Fruit fly (Drosophila melanogaster) whole organism, embryonic: ENCODE data around the gene CG13658.

ENCODE experiments used
- ATbp ChIP-seq: fragments of 200-800 bp; sonication (Bioruptor generic); optimal IDR thresholded peaks from 2 replicates; lab custom pipeline; 2017; ENCODE audit warnings: missing biosample characterization, mild to moderate bottlenecking, missing genetic modification characterization, missing genetic modification reagents
- Antp ChIP-seq: fragments of 200-800 bp; sonication (Bioruptor generic); optimal IDR thresholded peaks from 3 replicates; lab custom pipeline; 2016; ENCODE audit warnings: missing biosample characterization, missing genetic modification characterization
- Asciz ChIP-seq: fragments of 200-800 bp; sonication (Bioruptor generic); optimal IDR thresholded peaks from 2 replicates; lab custom pipeline; 2017; ENCODE audit warnings: missing biosample characterization, mild to moderate bottlenecking, missing genetic modification characterization, missing genetic modification reagents
- CG11398 ChIP-seq: fragments of 200-800 bp; sonication (Bioruptor generic); optimal IDR thresholded peaks from 2 replicates; lab custom pipeline; 2016; ENCODE audit warnings: missing biosample characterization, missing genetic modification characterization
- CG11504 ChIP-seq: fragments of 200-800 bp; sonication (Bioruptor generic); optimal IDR thresholded peaks from 3 replicates; lab custom pipeline; 2019; ENCODE audit warnings: missing biosample characterization, mild to moderate bottlenecking, missing genetic modification characterization, moderate library complexity
- CG12769 ChIP-seq: fragments of 200-800 bp; sonication (Bioruptor generic); optimal IDR thresholded peaks from 2 replicates; lab custom pipeline; 2019; ENCODE audit warnings: missing biosample characterization, mild to moderate bottlenecking, missing genetic modification characterization, moderate library complexity
- CG13296 ChIP-seq: fragments of 200-800 bp; sonication (Bioruptor generic); optimal IDR thresholded peaks from 3 replicates; lab custom pipeline; 2018; ENCODE audit warnings: missing biosample characterization, mild to moderate bottlenecking, missing genetic modification characterization
- CG14667 ChIP-seq: fragments of 200-800 bp; sonication (Bioruptor generic); IDR thresholded peaks from 2 replicates; pipeline ENCODE4 v1.3.6; 2022; ENCODE audit warnings: missing biosample characterization, missing genetic modification characterization
- CG15011 ChIP-seq: fragments of 200-800 bp; sonication (Bioruptor generic); optimal IDR thresholded peaks from 3 replicates; lab custom pipeline; 2018; ENCODE audit warnings: missing biosample characterization, mild to moderate bottlenecking, missing genetic modification characterization
- CG15269 ChIP-seq: fragments of 200-800 bp; sonication (Bioruptor generic); optimal IDR thresholded peaks from 2 replicates; lab custom pipeline; 2018; ENCODE audit warnings: missing biosample characterization, mild to moderate bottlenecking, missing genetic modification characterization, moderate library complexity
- CG16863 ChIP-seq: fragments of 200-800 bp; sonication (Bioruptor generic); optimal IDR thresholded peaks from 3 replicates; lab custom pipeline; 2016; ENCODE audit warnings: missing biosample characterization, missing genetic modification characterization
- CG1792 ChIP-seq: fragments of 200-800 bp; sonication (Bioruptor generic); optimal IDR thresholded peaks from 2 replicates; lab custom pipeline; 2016; ENCODE audit warnings: missing biosample characterization, missing genetic modification characterization
- CG18599 ChIP-seq: fragments of 200-800 bp; sonication (Bioruptor generic); optimal IDR thresholded peaks from 3 replicates; lab custom pipeline; 2017; ENCODE audit warnings: missing biosample characterization, missing genetic modification characterization, mild to moderate bottlenecking, moderate library complexity, missing genetic modification reagents
- CG4328 ChIP-seq: fragments of 200-800 bp; sonication (Bioruptor generic); optimal IDR thresholded peaks from 3 replicates; lab custom pipeline; 2017; ENCODE audit warnings: missing biosample characterization, missing genetic modification reagents, missing genetic modification characterization
- CG4707 ChIP-seq: fragments of 200-800 bp; sonication (Bioruptor generic); optimal IDR thresholded peaks from 2 replicates; lab custom pipeline; 2018; ENCODE audit warnings: missing biosample characterization, mild to moderate bottlenecking, missing genetic modification characterization, moderate library complexity
- CG6765 ChIP-seq: fragments of 200-800 bp; sonication (Bioruptor generic); optimal IDR thresholded peaks from 3 replicates; lab custom pipeline; 2017; ENCODE audit warnings: missing biosample characterization, mild to moderate bottlenecking, missing genetic modification characterization
- CG7987 ChIP-seq: fragments of 200-800 bp; sonication (Bioruptor generic); optimal IDR thresholded peaks from 2 replicates; lab custom pipeline; 2018; ENCODE audit warnings: missing biosample characterization, mild to moderate bottlenecking, missing genetic modification characterization, moderate library complexity
- Camta ChIP-seq: fragments of 200-800 bp; sonication (Bioruptor generic); optimal IDR thresholded peaks from 2 replicates; lab custom pipeline; 2016; ENCODE audit warnings: missing biosample characterization, missing genetic modification characterization
- Chrac-16 ChIP-seq: fragments of 200-800 bp; sonication (Bioruptor generic); optimal IDR thresholded peaks from 3 replicates; lab custom pipeline; 2016; ENCODE audit warnings: missing biosample characterization, missing genetic modification characterization
- Dip3 ChIP-seq: fragments of 200-800 bp; sonication (Bioruptor generic); optimal IDR thresholded peaks from 3 replicates; lab custom pipeline; 2016; ENCODE audit warnings: missing biosample characterization, missing genetic modification characterization
- Dp ChIP-seq: fragments of 200-800 bp; sonication (Bioruptor generic); optimal IDR thresholded peaks from 2 replicates; lab custom pipeline; 2018; ENCODE audit warnings: missing biosample characterization, mild to moderate bottlenecking, missing genetic modification characterization, moderate library complexity
- ERR ChIP-seq: fragments of 200-800 bp; sonication (Bioruptor generic); optimal IDR thresholded peaks from 2 replicates; lab custom pipeline; 2016; ENCODE audit warnings: missing biosample characterization, missing genetic modification characterization
- Ets65A ChIP-seq: fragments of 200-800 bp; sonication (Bioruptor generic); peaks from one replicate; lab custom pipeline; 2016; ENCODE audit warnings: missing biosample characterization, missing genetic modification characterization
- GATAe ChIP-seq: fragments of 200-800 bp; sonication (Bioruptor generic); conservative IDR thresholded peaks from 2 replicates; pipeline ENCODE4 v1.3.6; 2022; ENCODE audit warnings: missing biosample characterization, missing genetic modification characterization
- H15 ChIP-seq: fragments of 200-800 bp; sonication (Bioruptor generic); IDR thresholded peaks from 3 replicates; pipeline ENCODE4 v1.3.6; 2022; ENCODE audit warnings: missing biosample characterization, missing genetic modification characterization
- HmgD ChIP-seq: fragments of 200-800 bp; sonication (Bioruptor generic); optimal IDR thresholded peaks from 3 replicates; lab custom pipeline; 2016; ENCODE audit warnings: missing biosample characterization, missing genetic modification characterization
- Hsf ChIP-seq: fragments of 200-800 bp; sonication (Bioruptor generic); optimal IDR thresholded peaks from 3 replicates; lab custom pipeline; 2016; ENCODE audit warnings: missing biosample characterization, missing genetic modification characterization
- MTF-1 ChIP-seq: fragments of 200-800 bp; sonication (Bioruptor generic); optimal IDR thresholded peaks from 2 replicates; lab custom pipeline; 2018; ENCODE audit warnings: missing biosample characterization, mild to moderate bottlenecking, missing genetic modification characterization, borderline replicate concordance
- Med ChIP-seq: fragments of 200-800 bp; sonication (Bioruptor generic); peaks from one replicate; lab custom pipeline; 2016; ENCODE audit warnings: missing biosample characterization, missing genetic modification characterization, mild to moderate bottlenecking, inconsistent platforms, moderate library complexity
- Meics ChIP-seq: fragments of 200-800 bp; sonication (Bioruptor generic); optimal IDR thresholded peaks from 2 replicates; lab custom pipeline; 2017; ENCODE audit warnings: missing biosample characterization, mild to moderate bottlenecking, missing genetic modification characterization
- Mrtf ChIP-seq: fragments of 200-800 bp; sonication (Bioruptor generic); IDR thresholded peaks from 3 replicates; pipeline ENCODE4 v1.3.6; 2022; ENCODE audit warnings: missing biosample characterization, missing genetic modification characterization
- Rx ChIP-seq: fragments of 200-800 bp; sonication (Bioruptor generic); IDR thresholded peaks from 2 replicates; pipeline ENCODE4 v1.3.6; 2022; ENCODE audit warnings: missing biosample characterization, missing genetic modification characterization
- Six4 ChIP-seq: fragments of 200-800 bp; sonication (Bioruptor generic); optimal IDR thresholded peaks from 2 replicates; lab custom pipeline; 2016; ENCODE audit warnings: missing biosample characterization, missing genetic modification characterization
- amos ChIP-seq: fragments of 200-800 bp; sonication (Bioruptor generic); IDR thresholded peaks from 2 replicates; pipeline ENCODE4 v1.3.6; 2022; ENCODE audit warnings: missing biosample characterization, missing genetic modification characterization; ENCODE audit not compliant: partially characterized antibody
- chinmo ChIP-seq: fragments of 200-800 bp; sonication (Bioruptor generic); IDR thresholded peaks from 4 replicates; pipeline ENCODE4 v1.3.6; 2022; ENCODE audit warnings: missing biosample characterization, missing genetic modification characterization; ENCODE audit not compliant: partially characterized antibody
- croc ChIP-seq: fragments of 200-800 bp; sonication (Bioruptor generic); conservative IDR thresholded peaks from 3 replicates; pipeline ENCODE4 v1.3.6; 2022; ENCODE audit warnings: missing biosample characterization, missing genetic modification characterization
- dmrt11E ChIP-seq: fragments of 200-800 bp; sonication (Bioruptor generic); optimal IDR thresholded peaks from 3 replicates; lab custom pipeline; 2018; ENCODE audit warnings: missing biosample characterization, mild to moderate bottlenecking, missing genetic modification characterization, moderate library complexity
- fd64A ChIP-seq: fragments of 200-800 bp; sonication (Bioruptor generic); optimal IDR thresholded peaks from 3 replicates; lab custom pipeline; 2018; ENCODE audit warnings: missing biosample characterization, mild to moderate bottlenecking, missing genetic modification characterization
- hbn ChIP-seq: fragments of 200-800 bp; sonication (Bioruptor generic); IDR thresholded peaks from 2 replicates; pipeline ENCODE4 v1.3.6; 2022; ENCODE audit warnings: missing biosample characterization, missing genetic modification characterization; ENCODE audit not compliant: partially characterized antibody
- ind ChIP-seq: fragments of 200-800 bp; sonication (Bioruptor generic); optimal IDR thresholded peaks from 3 replicates; lab custom pipeline; 2016; ENCODE audit warnings: missing biosample characterization, missing genetic modification characterization
- lab ChIP-seq: fragments of 200-800 bp; sonication (Bioruptor generic); optimal IDR thresholded peaks from 3 replicates; lab custom pipeline; 2017; ENCODE audit warnings: missing biosample characterization, missing genetic modification characterization, mild to moderate bottlenecking, moderate library complexity, missing genetic modification reagents
- nmo ChIP-seq: fragments of 200-800 bp; sonication (Bioruptor generic); optimal IDR thresholded peaks from 2 replicates; lab custom pipeline; 2018; ENCODE audit warnings: missing biosample characterization, mild to moderate bottlenecking, missing genetic modification characterization, moderate library complexity
- pho ChIP-seq: fragments of 200-800 bp; sonication (Bioruptor generic); optimal IDR thresholded peaks from 2 replicates; lab custom pipeline; 2016; ENCODE audit warnings: missing biosample characterization, missing genetic modification characterization
- rib ChIP-seq: fragments of 200-800 bp; sonication (Bioruptor generic); IDR thresholded peaks from 2 replicates; pipeline ENCODE4 v1.3.6; 2022; ENCODE audit warnings: missing biosample characterization, missing genetic modification characterization
- salm ChIP-seq: fragments of 200-800 bp; sonication (Bioruptor generic); optimal IDR thresholded peaks from 2 replicates; lab custom pipeline; 2018; ENCODE audit warnings: missing biosample characterization, mild to moderate bottlenecking, missing genetic modification characterization
- tx ChIP-seq: fragments of 200-800 bp; sonication (Bioruptor generic); optimal IDR thresholded peaks from 2 replicates; lab custom pipeline; 2016; ENCODE audit warnings: missing biosample characterization, missing genetic modification characterization

The CG13658 gene

dm6 chr3R:25275276-25275675 is 12.0 kb upstream of the CG13658 start (continued):
- TF ChIP-seq CG11504 (tag; lab: Kevin White, UChicago) (no peak), Meics (GFP tag; lab: Kevin White, UChicago) (peak; percentile 60), Antp (GFP tag; lab: Kevin White, UChicago) (no peak), croc (no peak)

- TF ChIP-seq ERR (GFP tag; lab: Kevin White, UChicago), result no peak
- TF ChIP-seq Dp, result no peak
- no peak for TF ChIP-seq fd64A (GFP tag; lab: Kevin White, UChicago)
- no peak for TF ChIP-seq rib
- no peak for TF ChIP-seq ind
- TF ChIP-seq Six4, result no peak
- TF ChIP-seq Mrtf (GFP tag; lab: Robert Waterston, UW), result 0 out of 3 replicates have a peak, but pooled peaks have one; percentile 8
- TF ChIP-seq CG11398 (GFP tag; lab: Kevin White, UChicago), result no peak
- peak; percentile 26 for TF ChIP-seq Ets65A (GFP tag; lab: Kevin White, UChicago)
- TF ChIP-seq Chrac-16 (GFP tag; lab: Kevin White, UChicago), result no peak
Measured at dm6 chr3R:25277112-25277511, 10.2 kb upstream of the CG13658 start, which contains the start of gene CG10513. CG10513 (minus strand) TSS chr3R:25277212.

dm6 chr3R:25279796-25280350 is 7.4 kb upstream of the CG13658 start, which contains the start of gene CG10514:
CG10514 (minus strand) TSS chr3R:25279846.
- TF ChIP-seq Asciz (GFP tag; lab: Kevin White, UChicago), result peak; percentile 6
- peak; percentile 60 for TF ChIP-seq MTF-1 (GFP tag; lab: Kevin White, UChicago)
- peak; percentile 51 for TF ChIP-seq Med (GFP tag; lab: Kevin White, UChicago)
- TF ChIP-seq ATbp (GFP tag; lab: Kevin White, UChicago), result peak; percentile 6
- TF ChIP-seq CG18599, result peak; percentile 25
- TF ChIP-seq CG1792 (GFP tag; lab: Kevin White, UChicago), result no peak
- TF ChIP-seq chinmo (GFP tag; lab: Robert Waterston, UW), result no peak
- peak; percentile 24 for TF ChIP-seq lab (GFP tag; lab: Kevin White, UChicago)

- TF ChIP-seq CG16863, result no peak
- TF ChIP-seq CG4328 (GFP tag; lab: Kevin White, UChicago), result peak; percentile 4
- TF ChIP-seq CG6765 (GFP tag; lab: Kevin White, UChicago), result peak; percentile 30
- TF ChIP-seq Hsf (GFP tag; lab: Kevin White, UChicago), result no peak
- peak; percentile 31 for TF ChIP-seq CG15011 (GFP tag; lab: Kevin White, UChicago)
- no peak for TF ChIP-seq Camta (GFP tag; lab: Kevin White, UChicago)
- peak; percentile 76 for TF ChIP-seq CG13296 (GFP tag; lab: Kevin White, UChicago)
- TF ChIP-seq CG15269 (tag; lab: Kevin White, UChicago), result peak; percentile 60
- TF ChIP-seq GATAe, result no peak
- peak; percentile 39 for TF ChIP-seq CG4707 (GFP tag; lab: Kevin White, UChicago)
- no peak for TF ChIP-seq Dip3 (GFP tag; lab: Kevin White, UChicago)
- TF ChIP-seq Rx (GFP tag; lab: Robert Waterston, UW), result no peak
- TF ChIP-seq amos (GFP tag; lab: Robert Waterston, UW), result no peak
- peak; percentile 80 for TF ChIP-seq CG7987 (GFP tag; lab: Kevin White, UChicago)
- TF ChIP-seq salm, result peak; percentile 16
- TF ChIP-seq nmo, result no peak
- TF ChIP-seq hbn, result no peak
- TF ChIP-seq H15 (GFP tag; lab: Robert Waterston, UW), result no peak
- TF ChIP-seq CG14667 (GFP tag; lab: Robert Waterston, UW), result no peak
- no peak for TF ChIP-seq pho
- TF ChIP-seq CG12769 (tag; lab: Kevin White, UChicago), result peak; percentile 87
- no peak for TF ChIP-seq dmrt11E (tag; lab: Kevin White, UChicago)
- TF ChIP-seq tx (GFP tag; lab: Kevin White, UChicago), result no peak
- TF ChIP-seq HmgD (GFP tag; lab: Kevin White, UChicago), result no peak
Measured at dm6 chr3R:25281165-25281564, 6.1 kb upstream of the CG13658 start, which contains the start of gene CG11892. CG11892 (plus strand) TSS chr3R:25281548.
